Worm (Caenorhabditis elegans): ENCODE data around the gene hpo-26.

Gene hpo-26

DNA sequence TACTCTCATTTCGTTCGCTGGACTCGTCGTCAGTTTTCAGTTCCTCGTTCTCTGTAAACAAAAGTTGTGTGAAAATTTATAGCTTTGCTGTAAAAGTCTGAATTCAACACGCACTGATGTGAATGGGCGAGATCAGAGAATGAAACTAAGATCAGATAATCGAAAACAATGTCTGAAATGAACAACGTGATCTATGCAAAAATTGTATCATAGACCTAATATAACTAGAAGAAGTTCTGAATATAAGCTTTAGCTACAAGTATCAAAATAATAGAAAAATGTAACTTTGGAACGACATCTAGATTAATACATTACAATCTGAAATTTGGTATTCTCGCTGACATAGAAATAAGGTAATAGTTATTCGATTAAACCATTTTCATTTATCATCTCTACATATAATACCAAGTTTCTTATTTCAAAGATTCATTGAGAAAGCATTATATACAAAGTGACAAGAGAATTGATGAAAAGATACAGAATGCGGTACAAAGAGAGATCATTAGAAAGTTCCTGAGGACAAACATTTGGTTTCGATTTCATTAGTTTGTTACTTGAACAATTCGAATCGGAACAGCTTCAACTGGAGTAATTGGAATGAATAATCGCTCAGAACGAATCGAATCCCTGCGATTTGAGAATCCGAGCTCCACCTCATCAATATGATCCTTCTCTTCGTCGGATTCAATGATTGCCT is 28.6 kb downstream of the hpo-26 start, which contains the start of gene moc-2:
Gene moc-2 (minus strand): TSS at position 51 of the 697 bp plus-strand sequence.
- TF ChIP-seq tab-1 (GFP tag; IDR thresholded peaks at IDR 0.05): no peak
- TF ChIP-seq T22C8.4 (GFP tag; IDR thresholded peaks at IDR 0.05): no peak
- no peak for TF ChIP-seq ref-1 (GFP tag; conservative IDR thresholded peaks at IDR 0.05)
- no peak for TF ChIP-seq flt-1 (GFP tag; IDR thresholded peaks at IDR 0.05)
- no peak for TF ChIP-seq med-1 (GFP tag; optimal IDR thresholded peaks at IDR 0.05; ENCODE audit: insufficient read depth)
- no peak for TF ChIP-seq ztf-23 (GFP tag; IDR thresholded peaks at IDR 0.05)
- no peak for TF ChIP-seq cog-1 (tag; optimal IDR thresholded peaks at IDR 0.05)
- no peak for TF ChIP-seq klf-2 (GFP tag; conservative IDR thresholded peaks at IDR 0.05)
- no peak for TF ChIP-seq ztf-29 (GFP tag; IDR thresholded peaks at IDR 0.05)

- no peak for TF ChIP-seq klf-2 (GFP tag; conservative IDR thresholded peaks at IDR 0.05)
Observed at ce11 chrV:6503158-6503557, 29.7 kb downstream of the hpo-26 start.

DNA sequence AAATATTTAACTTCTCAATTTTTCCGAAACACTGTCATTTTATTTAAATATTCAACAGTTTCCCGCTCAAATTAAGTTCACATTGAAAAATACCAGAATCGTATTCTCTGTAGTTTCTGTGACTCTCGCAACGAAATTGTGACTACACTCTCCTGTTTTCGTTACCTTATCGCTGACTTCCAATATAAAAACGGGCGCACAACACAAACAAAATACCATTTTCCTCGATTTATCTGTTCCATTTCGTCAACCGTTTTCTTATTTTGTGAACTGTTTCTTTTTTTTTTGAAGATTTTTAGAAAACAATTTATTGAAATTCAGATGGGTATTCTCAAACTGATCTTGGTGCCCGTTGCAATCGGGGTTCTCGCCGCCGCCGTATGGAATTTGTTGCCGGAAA is 34.0 kb downstream of the hpo-26 start, which contains the start of gene W01A11.1:
Gene W01A11.1 (plus strand): TSS at position 322 of the 400 bp plus-strand sequence.
- TF ChIP-seq tab-1 (GFP tag; IDR thresholded peaks at IDR 0.05) (no peak), ztf-23 (GFP tag; IDR thresholded peaks at IDR 0.05) (no peak), med-1 (GFP tag; optimal IDR thresholded peaks at IDR 0.05; ENCODE audit: insufficient read depth) (no peak), ztf-29 (GFP tag; IDR thresholded peaks at IDR 0.05) (no peak), klf-2 (GFP tag; conservative IDR thresholded peaks at IDR 0.05) (no peak), ref-1 (GFP tag; conservative IDR thresholded peaks at IDR 0.05) (no peak), T22C8.4 (GFP tag; IDR thresholded peaks at IDR 0.05) (no peak), cog-1 (tag; optimal IDR thresholded peaks at IDR 0.05) (no peak)

- no peak for TF ChIP-seq klf-2 (GFP tag; conservative IDR thresholded peaks at IDR 0.05)
- no peak for TF ChIP-seq ztf-23 (GFP tag; IDR thresholded peaks at IDR 0.05)
- no peak for TF ChIP-seq flt-1 (GFP tag; IDR thresholded peaks at IDR 0.05)
- no peak for TF ChIP-seq ref-1 (GFP tag; conservative IDR thresholded peaks at IDR 0.05)
- no peak for TF ChIP-seq med-1 (GFP tag; optimal IDR thresholded peaks at IDR 0.05; ENCODE audit: insufficient read depth)
- no peak for TF ChIP-seq T22C8.4 (GFP tag; IDR thresholded peaks at IDR 0.05)
- TF ChIP-seq cog-1 (tag; optimal IDR thresholded peaks at IDR 0.05): no peak
- no peak for TF ChIP-seq tab-1 (GFP tag; IDR thresholded peaks at IDR 0.05)
- no peak for TF ChIP-seq ztf-29 (GFP tag; IDR thresholded peaks at IDR 0.05)
Observed at ce11 chrV:6498441-6498840, 34.4 kb downstream of the hpo-26 start.

ce11 chrV:6496611-6497158 is 36.2 kb downstream of the hpo-26 start, which contains the start of gene dgtr-1:
Gene dgtr-1 (plus strand): TSS chrV:6497108.
- no peak for TF ChIP-seq cog-1 (tag; optimal IDR thresholded peaks at IDR 0.05)

DNA sequence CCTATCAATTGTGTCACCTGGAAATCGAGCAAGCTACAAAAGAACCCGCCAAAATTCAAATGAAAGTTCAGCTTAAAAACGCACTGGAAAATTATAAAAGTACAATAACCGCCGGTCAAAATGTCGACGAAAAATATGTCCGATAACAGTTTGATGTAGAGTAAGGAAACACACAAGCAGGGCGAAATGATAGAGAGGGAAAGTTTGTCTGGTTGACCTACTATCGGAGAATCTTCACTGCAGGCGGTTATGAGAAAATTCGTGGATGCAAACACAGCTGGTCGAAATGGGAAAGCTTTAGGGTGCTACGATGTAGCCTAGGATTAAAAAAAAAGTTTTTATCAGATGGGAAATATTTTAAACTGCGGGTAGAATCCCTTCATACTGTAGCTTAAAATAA is 37.5 kb downstream of the hpo-26 start:
- TF ChIP-seq cog-1 (tag; optimal IDR thresholded peaks at IDR 0.05): no peak
- TF ChIP-seq T22C8.4 (GFP tag; IDR thresholded peaks at IDR 0.05): no peak
- no peak for TF ChIP-seq med-1 (GFP tag; optimal IDR thresholded peaks at IDR 0.05; ENCODE audit: insufficient read depth)
- TF ChIP-seq tab-1 (GFP tag; IDR thresholded peaks at IDR 0.05): no peak
- TF ChIP-seq ztf-23 (GFP tag; IDR thresholded peaks at IDR 0.05): no peak
- TF ChIP-seq ref-1 (GFP tag; conservative IDR thresholded peaks at IDR 0.05): no peak
- TF ChIP-seq ztf-29 (GFP tag; IDR thresholded peaks at IDR 0.05): no peak
- no peak for TF ChIP-seq klf-2 (GFP tag; conservative IDR thresholded peaks at IDR 0.05)
- no peak for TF ChIP-seq flt-1 (GFP tag; IDR thresholded peaks at IDR 0.05)

DNA sequence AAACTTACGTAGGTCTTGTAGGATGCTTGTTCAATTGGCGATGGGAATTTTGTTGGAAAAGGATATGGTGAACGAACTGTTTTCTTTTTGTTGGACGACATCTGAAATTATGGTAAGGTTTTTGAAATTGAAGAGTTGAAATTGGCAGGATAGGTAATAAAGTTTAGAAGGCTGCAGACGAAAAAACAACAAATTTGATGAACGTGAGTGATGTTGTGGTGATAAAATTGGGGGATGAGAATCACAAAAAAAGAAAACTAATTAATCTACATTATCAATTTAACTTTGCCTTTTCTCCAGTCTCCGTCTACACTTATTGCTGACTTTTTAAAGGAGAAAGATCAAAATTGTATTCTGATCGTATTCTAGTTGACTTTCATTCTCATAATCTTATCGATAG is 39.0 kb downstream of the hpo-26 start, which contains the start of gene cpt-6:
Gene cpt-6 (minus strand): TSS at position 101 of the 400 bp plus-strand sequence.
- TF ChIP-seq cog-1 (tag; optimal IDR thresholded peaks at IDR 0.05) (no peak), tab-1 (GFP tag; IDR thresholded peaks at IDR 0.05) (no peak), ztf-29 (GFP tag; IDR thresholded peaks at IDR 0.05) (no peak), ztf-23 (GFP tag; IDR thresholded peaks at IDR 0.05) (no peak), ref-1 (GFP tag; conservative IDR thresholded peaks at IDR 0.05) (no peak), med-1 (GFP tag; optimal IDR thresholded peaks at IDR 0.05; ENCODE audit: insufficient read depth) (no peak), klf-2 (GFP tag; conservative IDR thresholded peaks at IDR 0.05) (no peak), T22C8.4 (GFP tag; IDR thresholded peaks at IDR 0.05) (no peak), flt-1 (GFP tag; IDR thresholded peaks at IDR 0.05) (no peak)

DNA sequence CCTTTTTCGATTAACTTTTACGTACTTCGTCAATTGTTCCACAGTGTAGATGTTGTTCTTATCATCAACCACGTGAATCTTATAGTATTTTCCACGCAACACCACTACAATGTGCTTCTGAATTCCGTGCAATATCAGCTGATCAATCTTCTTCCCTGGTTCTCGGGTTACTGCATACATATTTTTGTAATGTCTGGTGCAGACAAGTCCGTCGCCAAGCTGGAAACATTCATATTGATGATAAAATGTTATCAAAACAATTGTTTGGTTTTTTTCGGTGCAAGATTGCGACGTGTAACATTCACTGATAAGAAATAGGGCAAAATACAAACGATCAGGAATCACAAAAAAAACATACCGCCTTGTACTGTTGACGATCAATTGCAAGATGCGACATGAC is 40.4 kb downstream of the hpo-26 start:
- TF ChIP-seq ztf-23 (GFP tag; IDR thresholded peaks at IDR 0.05) (no peak), tab-1 (GFP tag; IDR thresholded peaks at IDR 0.05) (no peak), klf-2 (GFP tag; conservative IDR thresholded peaks at IDR 0.05) (no peak), ztf-29 (GFP tag; IDR thresholded peaks at IDR 0.05) (no peak), T22C8.4 (GFP tag; IDR thresholded peaks at IDR 0.05) (no peak), med-1 (GFP tag; optimal IDR thresholded peaks at IDR 0.05; ENCODE audit: insufficient read depth) (no peak), ref-1 (GFP tag; conservative IDR thresholded peaks at IDR 0.05) (no peak), flt-1 (GFP tag; IDR thresholded peaks at IDR 0.05) (no peak), cog-1 (tag; optimal IDR thresholded peaks at IDR 0.05) (no peak)

DNA sequence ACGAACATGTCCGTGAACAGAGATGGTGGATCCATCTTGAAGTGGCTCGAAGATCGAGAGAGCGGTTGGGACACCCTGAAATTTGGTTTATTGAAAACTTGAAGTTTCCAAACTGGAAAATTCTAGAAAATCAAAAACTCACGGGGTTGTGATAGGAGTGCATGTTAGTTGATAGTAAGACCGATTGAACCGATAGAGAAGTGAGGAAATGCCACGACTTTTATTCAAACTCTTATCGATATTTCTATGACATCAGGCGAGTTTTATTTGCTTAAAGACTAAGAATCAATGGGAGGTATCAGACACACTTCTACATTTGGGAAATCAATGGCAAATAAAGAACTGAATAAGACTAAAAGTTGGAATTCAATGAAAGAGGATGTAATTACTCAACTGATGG is 44.0 kb downstream of the hpo-26 start, which contains the start of gene lec-10:
Gene lec-10 (minus strand): TSS at position 272 of the 400 bp plus-strand sequence.
- TF ChIP-seq flt-1 (GFP tag; IDR thresholded peaks at IDR 0.05): no peak
- 0 out of 2 replicates have a peak, but pooled peaks have one; percentile 12 for TF ChIP-seq T22C8.4 (GFP tag; IDR thresholded peaks at IDR 0.05)
- no peak for TF ChIP-seq ztf-29 (GFP tag; IDR thresholded peaks at IDR 0.05)
- no peak for TF ChIP-seq tab-1 (GFP tag; IDR thresholded peaks at IDR 0.05)

ce11 chrV:6487878-6488277 is 45.0 kb downstream of the hpo-26 start:
- TF ChIP-seq ref-1 (GFP tag; conservative IDR thresholded peaks at IDR 0.05) (no peak), cog-1 (tag; optimal IDR thresholded peaks at IDR 0.05) (no peak), flt-1 (GFP tag; IDR thresholded peaks at IDR 0.05) (no peak), tab-1 (GFP tag; IDR thresholded peaks at IDR 0.05) (no peak), klf-2 (GFP tag; conservative IDR thresholded peaks at IDR 0.05) (no peak), ztf-23 (GFP tag; IDR thresholded peaks at IDR 0.05) (no peak), ztf-29 (GFP tag; IDR thresholded peaks at IDR 0.05) (no peak), med-1 (GFP tag; optimal IDR thresholded peaks at IDR 0.05; ENCODE audit: insufficient read depth) (no peak), T22C8.4 (GFP tag; IDR thresholded peaks at IDR 0.05) (no peak)

All from whole organism, midembryonic.